Worm (Caenorhabditis elegans) whole organism, L2 larva: Measurements from ENCODE around the gene grl-28.

ENCODE experiments used
- mdl-1 ChIP-seq, 2 experiments: fragments of 150-350 bp in 1 of 2; sonication (generic microtip) in 1 of 2; optimal IDR thresholded peaks; 2 replicates each; lab custom pipeline; 2017; ENCODE audit warnings: missing biosample characterization in 2 of 2, missing genetic modification characterization in 2 of 2
- nhr-12 ChIP-seq: fragments of 150-350 bp; optimal IDR thresholded peaks from 2 replicates; lab custom pipeline; 2014; ENCODE audit warnings: missing biosample characterization, missing genetic modification characterization
- unc-62 ChIP-seq: fragments of 150-350 bp; optimal IDR thresholded peaks from 2 replicates; lab custom pipeline; 2014; ENCODE audit warnings: missing biosample characterization, missing genetic modification reagents, missing genetic modification characterization

ce11 chrV:3600570-3600969 is 48.9 kb upstream of the grl-28 start, which contains the start of gene T22F3.7:
- TF ChIP-seq unc-62 (GFP tag; lab: Kevin White, UChicago) (no peak), mdl-1 (tag; optimal IDR thresholded peaks at IDR 0.05; lab: Kevin White, UChicago) (no peak), nhr-12 (tag; lab: Kevin White, UChicago) (no peak)
